Worm (Caenorhabditis elegans) whole organism, early embryonic: ENCODE data around the gene T04F8.8.
A peak's percentile ranks its signal among the peaks of the same experiment; 100 is the strongest.

Source experiments
- B0310.2 ChIP-seq: sonication (generic microtip); optimal IDR thresholded peaks from 2 replicates; lab custom pipeline; 2016; ENCODE audit warnings: mild to moderate bottlenecking, missing genetic modification characterization, missing compliant biosample characterization
- F13C5.2 ChIP-seq: sonication (generic microtip); optimal IDR thresholded peaks from 2 replicates; lab custom pipeline; 2017; ENCODE audit warnings: mild to moderate bottlenecking, missing genetic modification characterization, inconsistent platforms, missing compliant biosample characterization
- aly-1 ChIP-seq: sonication (generic microtip); optimal IDR thresholded peaks from 2 replicates; lab custom pipeline; 2016; ENCODE audit warnings: missing genetic modification characterization, missing compliant biosample characterization
- ama-1 ChIP-seq: fragments of 150-350 bp; optimal IDR thresholded peaks from 2 replicates; lab custom pipeline; 2014
- ceh-13 ChIP-seq: fragments of 200-800 bp; sonication (Bioruptor generic); optimal IDR thresholded peaks from 2 replicates; lab custom pipeline; 2018; ENCODE audit warnings: mild to moderate bottlenecking, missing genetic modification characterization, missing compliant biosample characterization
- ceh-36 ChIP-seq: sonication (generic microtip); optimal IDR thresholded peaks from 2 replicates; lab custom pipeline; 2016; ENCODE audit warnings: missing genetic modification characterization, inconsistent platforms, missing compliant biosample characterization
- ets-7 ChIP-seq: sonication (generic microtip); optimal IDR thresholded peaks from 2 replicates; lab custom pipeline; 2016; ENCODE audit warnings: missing genotype, missing genetic modification characterization, missing compliant biosample characterization
- flt-1 ChIP-seq: fragments of 200-800 bp; sonication (Bioruptor generic); IDR thresholded peaks from 2 replicates; pipeline ENCODE4 v1.3.6; 2022; ENCODE audit warnings: missing genetic modification characterization, missing compliant biosample characterization
- hmbx-1 ChIP-seq: sonication (generic microtip); optimal IDR thresholded peaks from 2 replicates; lab custom pipeline; 2016; ENCODE audit warnings: mild to moderate bottlenecking, missing genetic modification characterization, missing compliant biosample characterization
- hmg-4 ChIP-seq: fragments of 200-800 bp; sonication (Bioruptor generic); optimal IDR thresholded peaks from 2 replicates; lab custom pipeline; 2018; ENCODE audit warnings: mild to moderate bottlenecking, missing genetic modification characterization, missing compliant biosample characterization
- hnd-1 ChIP-seq: sonication (generic microtip); optimal IDR thresholded peaks from 2 replicates; lab custom pipeline; 2016; ENCODE audit warnings: missing genetic modification characterization, missing compliant biosample characterization
- pes-1 ChIP-seq: fragments of 200-800 bp; sonication (Bioruptor generic); IDR thresholded peaks from 2 replicates; pipeline ENCODE4 v1.3.6; 2022; ENCODE audit warnings: missing genetic modification reagents, missing genetic modification characterization, missing compliant biosample characterization
- scrt-1 ChIP-seq: fragments of 200-800 bp; sonication (Bioruptor generic); IDR thresholded peaks from 2 replicates; pipeline ENCODE4 v1.3.6; 2022; ENCODE audit warnings: missing genetic modification characterization, missing compliant biosample characterization
- sea-1 ChIP-seq: fragments of 200-800 bp; sonication (Bioruptor generic); conservative IDR thresholded peaks from 2 replicates; pipeline ENCODE4 v1.3.6; 2022; ENCODE audit warnings: missing genetic modification characterization, missing compliant biosample characterization
- tbx-11 ChIP-seq: fragments of 200-800 bp; sonication (Bioruptor generic); IDR thresholded peaks from 2 replicates; pipeline ENCODE4 v1.3.6; 2022; ENCODE audit warnings: missing genetic modification characterization, missing compliant biosample characterization
- tbx-37 ChIP-seq: fragments of 200-800 bp; sonication (Bioruptor generic); conservative IDR thresholded peaks from 2 replicates; pipeline ENCODE4 v1.3.6; 2022; ENCODE audit warnings: missing genetic modification reagents, missing genetic modification characterization, missing compliant biosample characterization
- tra-4 ChIP-seq: sonication (generic microtip); optimal IDR thresholded peaks from 2 replicates; lab custom pipeline; 2017; ENCODE audit warnings: missing genetic modification characterization, missing compliant biosample characterization

T04F8.8 gene

DNA sequence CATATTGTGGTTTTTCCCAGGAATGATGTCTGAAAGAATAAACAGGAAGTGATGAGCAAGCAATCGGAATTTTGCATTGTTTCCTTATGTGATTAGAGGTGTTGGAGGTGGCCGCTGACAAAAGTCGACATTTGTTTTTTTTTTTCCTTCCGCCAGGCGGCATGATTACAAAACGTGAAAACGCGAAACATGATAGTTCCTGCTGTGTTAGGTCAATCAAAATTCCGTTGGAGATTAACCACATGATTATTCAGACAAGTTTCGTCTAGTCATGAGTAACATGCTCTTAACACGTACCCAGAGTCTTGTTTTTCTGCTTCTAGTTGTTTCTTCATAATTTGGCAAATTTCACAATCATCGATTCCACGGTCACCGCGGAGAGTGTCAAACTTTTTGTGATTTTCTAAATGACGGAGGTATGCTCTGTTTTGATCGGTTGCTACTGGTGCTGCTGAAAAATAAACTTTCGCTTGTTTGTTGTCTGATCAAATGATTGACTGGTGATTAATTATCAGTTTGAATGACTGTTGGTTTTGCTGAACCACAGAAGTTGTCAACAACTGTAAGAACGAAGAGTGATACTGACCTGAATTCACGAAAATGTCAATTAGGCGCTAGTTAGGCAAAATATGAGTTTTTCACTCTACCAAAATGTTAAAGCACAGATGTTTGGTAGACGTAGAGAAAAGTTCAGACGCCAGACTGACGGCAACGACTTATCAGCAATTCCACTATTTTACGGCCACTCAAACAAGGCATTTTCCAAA is 32.1 kb downstream of the T04F8.8 start:
- TF ChIP-seq ceh-36 (tag; lab: Kevin White, UChicago) (no peak), B0310.2 (no peak), hnd-1 (tag; lab: Kevin White, UChicago) (no peak), tra-4 (tag; lab: Kevin White, UChicago) (no peak), ama-1 (lab: Kevin White, UChicago) (no peak), pes-1 (GFP tag; lab: Robert Waterston, UW) (no peak), scrt-1 (GFP tag; lab: Robert Waterston, UW) (no peak), tbx-37 (no peak), hmg-4 (GFP tag; lab: Kevin White, UChicago) (no peak), tbx-11 (no peak), ceh-13 (GFP tag; lab: Kevin White, UChicago) (no peak), aly-1 (tag; lab: Kevin White, UChicago) (no peak), flt-1 (no peak), F13C5.2 (tag; lab: Kevin White, UChicago) (no peak), ets-7 (tag; lab: Kevin White, UChicago) (no peak), hmbx-1 (no peak), sea-1 (no peak)

DNA sequence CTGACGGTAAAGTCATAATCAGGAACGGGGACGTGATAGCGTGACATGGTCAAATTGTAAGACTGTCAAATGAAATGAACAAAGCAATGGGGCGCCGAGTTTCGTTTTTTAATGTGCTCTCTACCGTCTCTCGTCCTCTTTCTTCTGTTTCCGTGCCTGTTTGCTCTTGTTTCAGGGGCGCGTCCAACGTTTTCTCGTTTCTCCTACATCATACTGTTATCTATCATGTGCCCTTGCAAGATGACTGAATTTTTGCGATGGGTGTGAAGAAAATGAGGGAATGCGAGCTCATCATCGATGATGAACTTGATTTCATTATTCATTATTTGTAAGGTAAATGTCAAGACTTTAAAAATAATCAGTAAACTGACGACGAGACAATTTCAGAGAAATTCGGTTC is 33.6 kb downstream of the T04F8.8 start, which contains the start of gene T04F8.7:
TSS of gene T04F8.7 (minus strand) at position 130 of the 400 bp plus-strand sequence.
- TF ChIP-seq ceh-36 (tag; lab: Kevin White, UChicago) (no peak), hnd-1 (tag; lab: Kevin White, UChicago) (no peak), sea-1 (no peak)

DNA sequence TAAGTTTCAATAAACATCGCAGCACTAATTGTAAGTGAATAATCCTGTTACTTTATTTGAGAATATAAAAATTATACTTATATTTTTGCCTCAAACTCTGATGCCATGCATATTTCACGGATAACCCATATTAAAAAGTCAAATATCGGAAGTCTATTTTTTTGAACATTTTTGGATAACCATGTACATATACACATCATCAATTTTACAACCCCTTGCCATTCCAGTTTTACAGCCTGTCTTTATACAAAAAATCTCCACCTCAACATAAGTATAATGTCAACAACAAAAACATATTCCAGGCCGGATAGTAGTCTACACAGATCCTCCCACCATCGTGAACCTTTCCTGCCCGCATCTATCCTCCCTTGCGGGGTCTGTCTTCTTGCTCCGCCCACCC is 37.0 kb downstream of the T04F8.8 start, which contains the start of gene hnd-1:
TSS of gene hnd-1 (plus strand) at position 301 of the 400 bp plus-strand sequence.
- no peak for TF ChIP-seq hnd-1 (tag; lab: Kevin White, UChicago)
- TF ChIP-seq ceh-13 (GFP tag; lab: Kevin White, UChicago): no peak
- no peak for TF ChIP-seq hmbx-1
- no peak for TF ChIP-seq scrt-1 (GFP tag; lab: Robert Waterston, UW)
- no peak for TF ChIP-seq F13C5.2 (tag; lab: Kevin White, UChicago)
- TF ChIP-seq tbx-11: no peak
- TF ChIP-seq aly-1 (tag; lab: Kevin White, UChicago): no peak
- no peak for TF ChIP-seq sea-1
- no peak for TF ChIP-seq flt-1
- TF ChIP-seq ets-7 (tag; lab: Kevin White, UChicago): no peak
- TF ChIP-seq hmg-4 (GFP tag; lab: Kevin White, UChicago): no peak

DNA sequence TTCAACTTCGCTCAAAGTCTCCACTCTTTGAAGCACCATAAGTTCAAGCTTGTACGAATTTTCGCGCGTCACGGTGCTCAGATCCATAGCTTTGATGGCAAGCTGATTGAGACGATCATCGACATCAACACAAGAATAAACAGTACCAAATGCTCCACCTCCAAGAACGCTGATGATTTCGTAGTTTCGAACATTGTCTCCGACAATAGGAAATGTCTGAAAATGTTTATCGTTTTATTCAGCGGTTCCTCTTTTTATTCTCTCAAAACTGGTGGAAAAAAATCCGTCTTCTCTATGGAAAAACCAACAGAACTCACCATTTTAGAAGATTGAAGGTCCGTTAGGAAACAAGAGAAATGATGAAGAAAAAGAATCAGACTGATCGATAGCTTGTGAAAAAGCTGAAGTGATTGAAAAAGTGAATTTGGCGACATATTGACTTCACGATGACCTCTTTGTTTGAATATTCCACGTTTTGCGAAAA is 40.6 kb downstream of the T04F8.8 start, which contains the start of gene C44C10.7:
TSS of gene C44C10.7 (minus strand) at position 434 of the 484 bp plus-strand sequence.
- TF ChIP-seq scrt-1 (GFP tag; lab: Robert Waterston, UW) (no peak), tra-4 (tag; lab: Kevin White, UChicago) (no peak), tbx-37 (no peak), hmbx-1 (no peak)

DNA sequence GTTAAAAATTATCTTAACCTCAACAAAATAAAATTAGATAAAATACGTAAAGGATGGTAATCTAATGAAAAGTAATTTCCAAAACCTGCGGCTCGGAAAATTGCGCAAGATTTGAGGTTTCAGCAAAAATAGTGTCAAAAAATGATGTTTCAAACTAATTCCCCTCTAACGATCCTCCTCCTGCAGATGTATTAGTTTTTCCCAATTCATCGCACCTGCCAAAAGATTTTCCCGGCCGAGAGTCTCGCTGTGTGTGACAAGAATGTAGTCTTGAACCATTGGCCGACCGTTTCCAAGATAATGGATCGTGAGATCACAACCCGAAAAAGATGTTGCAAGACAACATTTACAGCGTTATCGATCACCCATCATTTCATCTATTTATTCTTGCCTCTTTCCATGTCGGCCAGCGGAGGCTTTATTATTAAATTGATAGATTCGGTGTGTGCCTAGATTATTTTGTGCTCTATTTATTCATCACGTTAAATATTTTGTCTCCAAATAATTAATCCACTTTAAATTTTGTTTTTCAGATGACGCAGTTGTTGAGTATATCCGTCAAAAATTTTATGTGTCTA is 42.8 kb downstream of the T04F8.8 start, which contains the start of the genes C44C10.10 and C44C10.5:
TSS of gene C44C10.10 (plus strand) at position 301 of the 578 bp plus-strand sequence.
TSS of gene C44C10.5 (plus strand) at position 528 of the 578 bp plus-strand sequence.
- TF ChIP-seq F13C5.2 (tag; lab: Kevin White, UChicago) (no peak), aly-1 (tag; lab: Kevin White, UChicago) (no peak), hmg-4 (GFP tag; lab: Kevin White, UChicago) (no peak), tbx-37 (no peak), tbx-11 (no peak), hnd-1 (tag; lab: Kevin White, UChicago) (no peak), ceh-13 (GFP tag; lab: Kevin White, UChicago) (no peak), B0310.2 (no peak), ets-7 (tag; lab: Kevin White, UChicago) (no peak), hmbx-1 (no peak), pes-1 (GFP tag; lab: Robert Waterston, UW) (no peak), scrt-1 (GFP tag; lab: Robert Waterston, UW) (no peak), ceh-36 (tag; lab: Kevin White, UChicago) (no peak), ama-1 (lab: Kevin White, UChicago) (no peak), flt-1 (no peak), tra-4 (tag; lab: Kevin White, UChicago) (no peak), sea-1 (no peak)

DNA sequence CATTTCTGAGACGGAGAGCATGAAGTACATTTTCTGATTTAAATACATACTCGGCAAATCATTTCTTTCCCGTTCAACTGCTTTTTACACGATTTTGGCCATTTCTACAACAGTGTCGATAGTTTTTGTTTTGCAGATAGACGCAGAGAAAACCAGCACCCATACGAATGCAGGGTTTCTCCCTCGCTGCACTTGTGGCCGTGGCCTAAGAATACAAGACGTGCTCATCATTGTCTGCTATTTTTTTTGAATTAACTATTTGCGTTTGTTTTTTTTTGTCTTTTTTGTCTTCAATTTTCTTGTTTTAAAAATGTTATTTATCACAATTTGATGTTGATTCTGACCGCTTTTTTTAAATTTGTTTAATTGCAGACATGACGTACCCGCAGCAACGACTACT is 45.8 kb downstream of the T04F8.8 start, which contains the start of gene smcl-1:
TSS of gene smcl-1 (plus strand) at position 373 of the 400 bp plus-strand sequence.
- TF ChIP-seq tbx-37 (0 out of 2 replicates have a peak, but pooled peaks have one; percentile 41), aly-1 (tag; lab: Kevin White, UChicago) (no peak)

DNA sequence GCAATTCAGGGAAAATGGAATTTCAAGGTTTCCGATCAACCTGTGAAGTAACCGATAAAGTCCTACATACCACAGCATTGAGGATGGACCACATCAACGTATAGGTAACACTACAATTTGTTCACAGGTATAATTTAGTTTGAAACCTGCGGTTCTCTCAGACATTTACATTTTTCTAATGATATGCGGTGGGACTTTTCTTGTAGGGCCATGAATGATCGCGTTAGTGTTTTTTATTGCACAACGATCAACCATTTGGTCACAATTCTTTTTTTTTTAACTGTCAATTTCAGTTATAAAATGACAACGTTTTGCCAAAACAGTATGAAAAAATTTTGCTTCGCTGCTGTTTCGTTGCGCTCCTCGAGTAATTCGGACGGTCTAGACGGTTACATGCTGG is 49.4 kb downstream of the T04F8.8 start, which contains the start of gene C44C10.12:
TSS of gene C44C10.12 (plus strand) at position 301 of the 400 bp plus-strand sequence.
- no peak for TF ChIP-seq ama-1 (lab: Kevin White, UChicago)
- no peak for TF ChIP-seq ceh-13 (GFP tag; lab: Kevin White, UChicago)
- no peak for TF ChIP-seq hmbx-1
- no peak for TF ChIP-seq ceh-36 (tag; lab: Kevin White, UChicago)
- TF ChIP-seq hnd-1 (tag; lab: Kevin White, UChicago): no peak
- TF ChIP-seq tbx-11: no peak
- no peak for TF ChIP-seq pes-1 (GFP tag; lab: Robert Waterston, UW)
- TF ChIP-seq sea-1: no peak
- no peak for TF ChIP-seq F13C5.2 (tag; lab: Kevin White, UChicago)
